Worm (Caenorhabditis elegans): Measurements from ENCODE around the gene nrx-1.
"Not testable (repeated sequence)": the region's sequence is repeated elsewhere in the genome, so short reads cannot be mapped to it uniquely, and the experiment has no call there.

DNA sequence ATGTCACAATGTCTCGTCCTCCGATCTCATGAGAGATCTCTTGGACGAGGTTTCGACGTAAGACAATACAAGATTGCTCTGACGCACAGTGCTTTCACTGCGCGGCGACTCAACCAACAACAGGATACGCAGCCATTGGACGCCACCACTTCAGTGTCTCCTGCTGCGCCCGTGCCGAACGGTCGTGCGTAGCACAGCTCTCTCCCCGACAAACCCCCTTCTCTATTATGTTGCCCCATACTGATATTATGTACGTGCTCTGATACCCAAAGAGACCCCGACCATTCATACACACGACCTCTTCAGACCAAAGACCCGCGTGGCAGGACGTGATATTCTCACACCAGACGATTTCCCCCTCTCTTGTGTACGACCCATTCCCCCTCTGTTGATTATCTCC lies 41.5 kb downstream of the nrx-1 start:
- not testable (repeated sequence) for TF ChIP-seq ztf-23 (GFP tag; IDR thresholded peaks at IDR 0.05); klf-2 (GFP tag; conservative IDR thresholded peaks at IDR 0.05); ztf-29 (GFP tag; IDR thresholded peaks at IDR 0.05); T22C8.4 (GFP tag; IDR thresholded peaks at IDR 0.05)
- TF ChIP-seq flt-1 (GFP tag; IDR thresholded peaks at IDR 0.05), result peak; percentile 23; the same call in 1 of the 2 replicates

Measured in whole organism, midembryonic.